Worm (Caenorhabditis elegans): Measurements from ENCODE around the gene moa-2.

DNA sequence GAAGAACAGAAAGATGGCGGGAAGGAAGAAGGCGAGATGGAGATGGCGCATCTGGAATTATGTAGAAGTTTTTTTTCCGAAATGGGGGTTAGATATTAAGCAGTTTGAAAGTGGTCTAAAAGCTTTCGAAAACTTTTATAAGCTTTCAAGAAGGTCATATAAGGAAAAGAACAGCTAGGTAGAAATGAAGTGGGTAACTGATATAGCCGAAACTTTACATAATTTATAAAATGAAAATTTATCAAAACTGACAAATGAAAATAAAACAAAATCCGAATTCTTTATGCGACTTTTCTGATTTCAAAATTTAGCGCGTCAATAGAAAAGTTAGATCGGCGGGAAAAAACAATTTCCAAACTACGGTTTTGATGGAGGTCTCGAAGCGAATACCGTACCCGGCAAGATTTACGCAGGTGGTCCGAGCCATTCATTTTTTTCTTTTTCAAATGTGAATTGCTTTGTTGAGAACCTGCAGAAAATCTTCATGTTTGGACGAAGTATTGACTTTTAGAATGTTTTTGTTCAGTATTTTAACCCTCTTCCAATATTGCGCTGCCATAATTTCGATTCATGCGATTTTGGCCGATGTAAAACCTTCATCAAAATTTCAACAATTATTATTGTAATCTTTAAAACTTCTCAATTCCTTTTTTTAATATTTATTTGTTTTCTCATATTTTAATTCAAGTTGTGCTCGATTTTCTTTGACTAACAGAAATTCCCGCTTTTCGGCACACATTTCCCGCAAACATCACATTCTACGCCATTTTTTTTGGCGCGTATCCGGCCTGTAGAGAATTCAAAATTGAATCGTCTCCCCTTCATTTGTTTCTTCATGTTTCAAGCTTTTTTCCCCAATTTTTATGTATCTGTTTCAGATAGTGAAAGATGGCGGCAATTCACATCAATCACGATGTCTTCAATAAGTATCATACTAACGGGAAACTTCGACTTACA lies 34.9 kb downstream of the moa-2 start, which contains the start of the genes F18A1.7 and rpa-1:
- TF ChIP-seq pqm-1 (tag; optimal IDR thresholded peaks at IDR 0.05) (no peak), ama-1 (optimal IDR thresholded peaks at IDR 0.05) (no peak), tbx-2 (tag; optimal IDR thresholded peaks at IDR 0.05) (no peak), C38D4.7 (GFP tag; optimal IDR thresholded peaks at IDR 0.05) (no peak), ceh-19 (GFP tag; optimal IDR thresholded peaks at IDR 0.05) (no peak), ceh-45 (GFP tag; IDR thresholded peaks at IDR 0.05) (no peak), pag-3 (tag; optimal IDR thresholded peaks at IDR 0.05; ENCODE audit: borderline replicate concordance) (no peak), madf-2 (tag; optimal IDR thresholded peaks at IDR 0.05) (no peak), pax-1 (tag; optimal IDR thresholded peaks at IDR 0.05) (no peak), odd-2 (tag; optimal IDR thresholded peaks at IDR 0.05) (no peak), ref-2 (tag; optimal IDR thresholded peaks at IDR 0.05) (no peak), ceh-22 (tag; optimal IDR thresholded peaks at IDR 0.05) (no peak), unc-55 (GFP tag; optimal IDR thresholded peaks at IDR 0.05) (no peak), hlh-8 (tag; optimal IDR thresholded peaks at IDR 0.05) (no peak)
